Worm (Caenorhabditis elegans) whole organism, young adult: ENCODE results near the gene nuo-1.
A peak's percentile ranks its signal among the peaks of the same experiment; 100 is the strongest.

Experiments used
- B0336.3 ChIP-seq: fragments of 200-800 bp; sonication (Bioruptor generic); IDR thresholded peaks from 2 replicates; pipeline ENCODE4 v1.3.6; 2022; ENCODE audit warnings: missing genetic modification characterization, missing compliant biosample characterization
- C06A6.2 ChIP-seq: fragments of 200-800 bp; sonication (Bioruptor generic); conservative IDR thresholded peaks from 2 replicates; pipeline ENCODE4 v1.3.6; 2022; ENCODE audit warnings: missing genetic modification characterization, missing compliant biosample characterization
- C17E4.6 ChIP-seq: fragments of 200-800 bp; sonication (Bioruptor generic); IDR thresholded peaks from 2 replicates; pipeline ENCODE4 v1.3.6; 2022; ENCODE audit warnings: missing genetic modification reagents, missing genetic modification characterization, missing compliant biosample characterization
- F23B12.7 ChIP-seq: sonication (generic microtip); optimal IDR thresholded peaks from 2 replicates; lab custom pipeline; 2017; ENCODE audit warnings: missing genetic modification characterization, mild to moderate bottlenecking, missing compliant biosample characterization, antibody characterized with exemption, moderate library complexity; ENCODE audit not compliant: insufficient read depth
- F33H1.4 ChIP-seq: fragments of 200-800 bp; sonication (Bioruptor generic); IDR thresholded peaks from 2 replicates; pipeline ENCODE4 v1.3.6; 2022; ENCODE audit warnings: missing genetic modification reagents, missing genetic modification characterization, missing compliant biosample characterization
- F52B5.7 ChIP-seq: sonication (generic microtip); optimal IDR thresholded peaks from 2 replicates; lab custom pipeline; 2016; ENCODE audit warnings: mild to moderate bottlenecking, missing genetic modification characterization, missing compliant biosample characterization
- F57A8.1 ChIP-seq: fragments of 200-800 bp; sonication (Bioruptor generic); optimal IDR thresholded peaks from 2 replicates; lab custom pipeline; 2018; ENCODE audit warnings: mild to moderate bottlenecking, missing genetic modification characterization, moderate library complexity, missing compliant biosample characterization
- T26A5.8 ChIP-seq: sonication (generic microtip); optimal IDR thresholded peaks from 2 replicates; lab custom pipeline; 2016; ENCODE audit warnings: missing genetic modification characterization, missing compliant biosample characterization
- Y53F4B.3 ChIP-seq: fragments of 200-800 bp; sonication (Bioruptor generic); IDR thresholded peaks from 2 replicates; pipeline ENCODE4 v1.3.6; 2022; ENCODE audit warnings: missing genetic modification reagents, missing genetic modification characterization, missing compliant biosample characterization
- Y53G8AR.9 ChIP-seq: fragments of 200-800 bp; sonication (Bioruptor generic); conservative IDR thresholded peaks from 2 replicates; pipeline ENCODE4 v1.3.6; 2022; ENCODE audit warnings: missing genetic modification reagents, missing genetic modification characterization, missing compliant biosample characterization
- Y79H2A.3 ChIP-seq: fragments of 200-800 bp; sonication (Bioruptor generic); conservative IDR thresholded peaks from 2 replicates; pipeline ENCODE4 v1.3.6; 2022; ENCODE audit warnings: missing genetic modification reagents, missing genetic modification characterization, missing compliant biosample characterization
- Y95B8A.8 ChIP-seq: fragments of 200-800 bp; sonication (Bioruptor generic); IDR thresholded peaks from 2 replicates; pipeline ENCODE4 v1.3.6; 2022; ENCODE audit warnings: missing genetic modification reagents, missing genetic modification characterization, missing compliant biosample characterization
- akir-1 ChIP-seq: fragments of 200-800 bp; sonication (Bioruptor generic); optimal IDR thresholded peaks from 2 replicates; lab custom pipeline; 2018; ENCODE audit warnings: mild to moderate bottlenecking, missing genetic modification characterization, moderate library complexity, missing compliant biosample characterization
- ama-1 ChIP-seq, 3 experiments: fragments of 150-350 bp in 1 of 3; sonication (generic microtip) in 2 of 3; optimal IDR thresholded peaks; 2 replicates each; lab custom pipeline; 2014 to 2018; ENCODE audit warnings: missing biosample characterization in 2 of 3, missing genetic modification characterization in 2 of 3, missing genetic modification reagents in 2 of 3
- attf-3 ChIP-seq: fragments of 200-800 bp; sonication (Bioruptor generic); conservative IDR thresholded peaks from 2 replicates; pipeline ENCODE4 v1.3.6; 2022; ENCODE audit warnings: missing genetic modification reagents, missing genetic modification characterization, missing compliant biosample characterization
- attf-5 ChIP-seq: fragments of 200-800 bp; sonication (Bioruptor generic); optimal IDR thresholded peaks from 2 replicates; lab custom pipeline; 2018; ENCODE audit warnings: mild to moderate bottlenecking, missing genetic modification characterization, missing compliant biosample characterization
- ccch-3 ChIP-seq: fragments of 200-800 bp; sonication (Bioruptor generic); optimal IDR thresholded peaks from 2 replicates; lab custom pipeline; 2018; ENCODE audit warnings: mild to moderate bottlenecking, missing genetic modification characterization, missing compliant biosample characterization
- cebp-2 ChIP-seq: fragments of 200-800 bp; sonication (Bioruptor generic); IDR thresholded peaks from 2 replicates; pipeline ENCODE4 v1.3.6; 2022; ENCODE audit warnings: missing genetic modification characterization, missing compliant biosample characterization
- ceh-27 ChIP-seq: fragments of 200-800 bp; sonication (Bioruptor generic); optimal IDR thresholded peaks from 2 replicates; lab custom pipeline; 2018; ENCODE audit warnings: mild to moderate bottlenecking, missing genetic modification characterization, moderate library complexity, missing compliant biosample characterization
- ceh-58 ChIP-seq: fragments of 200-800 bp; sonication (Bioruptor generic); IDR thresholded peaks from 2 replicates; pipeline ENCODE4 v1.3.6; 2022; ENCODE audit warnings: missing genetic modification characterization, missing compliant biosample characterization
- ceh-91 ChIP-seq: fragments of 200-800 bp; sonication (Bioruptor generic); IDR thresholded peaks from 2 replicates; pipeline ENCODE4 v1.3.6; 2022; ENCODE audit warnings: missing genetic modification reagents, missing genetic modification characterization, missing compliant biosample characterization
- die-1 ChIP-seq: sonication (generic microtip); optimal IDR thresholded peaks from 2 replicates; lab custom pipeline; 2016; ENCODE audit warnings: missing genotype, mild to moderate bottlenecking, missing genetic modification characterization, missing compliant biosample characterization
- dpl-1 ChIP-seq: fragments of 150-350 bp; optimal IDR thresholded peaks from 2 replicates; lab custom pipeline; 2014; ENCODE audit warnings: missing biosample characterization, missing genetic modification reagents, missing genetic modification characterization
- egl-18 ChIP-seq: fragments of 200-800 bp; sonication (Bioruptor generic); IDR thresholded peaks from 2 replicates; pipeline ENCODE4 v1.3.6; 2022; ENCODE audit warnings: missing genetic modification reagents, missing genetic modification characterization, missing compliant biosample characterization
- fkh-3 ChIP-seq: sonication (generic microtip); optimal IDR thresholded peaks from 2 replicates; lab custom pipeline; 2016; ENCODE audit warnings: mild to moderate bottlenecking, missing genetic modification characterization, missing compliant biosample characterization
- him-1 ChIP-seq: sonication (generic microtip); optimal IDR thresholded peaks from 2 replicates; lab custom pipeline; 2016; ENCODE audit warnings: missing genotype, missing genetic modification reagents, missing genetic modification characterization, missing compliant biosample characterization
- hlh-12 ChIP-seq: sonication (generic microtip); optimal IDR thresholded peaks from 2 replicates; lab custom pipeline; 2016; ENCODE audit warnings: missing genetic modification characterization, missing compliant biosample characterization
- let-526 ChIP-seq: fragments of 200-800 bp; sonication (Bioruptor generic); IDR thresholded peaks from 2 replicates; pipeline ENCODE4 v1.3.6; 2022; ENCODE audit warnings: missing genetic modification reagents, missing genetic modification characterization, missing compliant biosample characterization
- lin-26 ChIP-seq: fragments of 200-800 bp; sonication (Bioruptor generic); IDR thresholded peaks from 2 replicates; pipeline ENCODE4 v1.3.6; 2022; ENCODE audit warnings: missing genetic modification reagents, missing genetic modification characterization, missing compliant biosample characterization
- lin-35 ChIP-seq, 3 experiments: fragments of 150-350 bp in 2 of 3; sonication (generic microtip) in 1 of 3; optimal IDR thresholded peaks; 2 replicates each; lab custom pipeline; 2014 to 2018; ENCODE audit warnings: missing biosample characterization in 3 of 3, missing genetic modification characterization in 3 of 3, missing genetic modification reagents in 3 of 3
- lin-40 ChIP-seq: sonication (generic microtip); optimal IDR thresholded peaks from 2 replicates; lab custom pipeline; 2016; ENCODE audit warnings: missing genetic modification characterization, mild to moderate bottlenecking, missing compliant biosample characterization, missing genotype, missing genetic modification reagents
- madf-3 ChIP-seq: fragments of 200-800 bp; sonication (Bioruptor generic); IDR thresholded peaks from 2 replicates; pipeline ENCODE4 v1.3.6; 2022; ENCODE audit warnings: missing genetic modification reagents, missing genetic modification characterization, missing compliant biosample characterization
- madf-6 ChIP-seq: fragments of 200-800 bp; sonication (Bioruptor generic); IDR thresholded peaks from 2 replicates; pipeline ENCODE4 v1.3.6; 2022; ENCODE audit warnings: missing genetic modification reagents, missing genetic modification characterization, missing compliant biosample characterization
- madf-8 ChIP-seq: fragments of 200-800 bp; sonication (Bioruptor generic); conservative IDR thresholded peaks from 2 replicates; pipeline ENCODE4 v1.3.6; 2022; ENCODE audit warnings: missing genetic modification reagents, missing genetic modification characterization, missing compliant biosample characterization
- mcd-1 ChIP-seq: fragments of 200-800 bp; sonication (Bioruptor generic); IDR thresholded peaks from 2 replicates; pipeline ENCODE4 v1.3.6; 2022; ENCODE audit warnings: missing genetic modification reagents, missing genetic modification characterization, missing compliant biosample characterization
- mel-28 ChIP-seq: sonication (generic microtip); optimal IDR thresholded peaks from 2 replicates; lab custom pipeline; 2016; ENCODE audit warnings: borderline replicate concordance, mild to moderate bottlenecking, missing genetic modification characterization, missing compliant biosample characterization
- mxl-1 ChIP-seq: sonication (generic microtip); optimal IDR thresholded peaks from 2 replicates; lab custom pipeline; 2016; ENCODE audit warnings: missing genetic modification characterization, missing compliant biosample characterization
- nhr-120 ChIP-seq: fragments of 200-800 bp; sonication (Bioruptor generic); IDR thresholded peaks from 2 replicates; pipeline ENCODE4 v1.3.6; 2022; ENCODE audit warnings: missing genetic modification characterization, missing compliant biosample characterization
- nhr-27 ChIP-seq: fragments of 200-800 bp; sonication (Bioruptor generic); optimal IDR thresholded peaks from 2 replicates; lab custom pipeline; 2018; ENCODE audit warnings: mild to moderate bottlenecking, missing genetic modification characterization, moderate library complexity, missing compliant biosample characterization
- nhr-80 ChIP-seq: sonication (generic microtip); optimal IDR thresholded peaks from 2 replicates; lab custom pipeline; 2016; ENCODE audit warnings: missing genetic modification characterization, missing compliant biosample characterization
- rcor-1 ChIP-seq: fragments of 200-800 bp; sonication (Bioruptor generic); IDR thresholded peaks from 2 replicates; pipeline ENCODE4 v1.3.6; 2022; ENCODE audit warnings: missing genetic modification reagents, missing genetic modification characterization, missing compliant biosample characterization
- repo-1 ChIP-seq: sonication (generic microtip); optimal IDR thresholded peaks from 2 replicates; lab custom pipeline; 2017; ENCODE audit warnings: mild to moderate bottlenecking, missing genetic modification characterization, missing compliant biosample characterization
- snpc-3.4 ChIP-seq: sonication (generic microtip); optimal IDR thresholded peaks from 2 replicates; lab custom pipeline; 2017; ENCODE audit warnings: missing genetic modification characterization, mild to moderate bottlenecking, missing compliant biosample characterization, antibody characterized with exemption, moderate library complexity, missing genotype, missing genetic modification reagents
- tbp1 ChIP-seq: fragments of 200-800 bp; sonication (Bioruptor generic); optimal IDR thresholded peaks from 2 replicates; lab custom pipeline; 2018; ENCODE audit warnings: mild to moderate bottlenecking, missing genetic modification characterization, missing compliant biosample characterization
- tbx-9 ChIP-seq: sonication (generic microtip); optimal IDR thresholded peaks from 2 replicates; lab custom pipeline; 2016; ENCODE audit warnings: borderline replicate concordance, missing genetic modification characterization, inconsistent platforms, missing compliant biosample characterization
- unc-62 ChIP-seq: fragments of 150-350 bp; optimal IDR thresholded peaks from 2 replicates; lab custom pipeline; 2014; ENCODE audit warnings: missing biosample characterization, missing genetic modification reagents, missing genetic modification characterization
- zfh-2 ChIP-seq: fragments of 200-800 bp; sonication (Bioruptor generic); conservative IDR thresholded peaks from 2 replicates; pipeline ENCODE4 v1.3.6; 2022; ENCODE audit warnings: missing genetic modification reagents, missing genetic modification characterization, missing compliant biosample characterization
- ztf-22 ChIP-seq: fragments of 200-800 bp; sonication (Bioruptor generic); optimal IDR thresholded peaks from 2 replicates; lab custom pipeline; 2018; ENCODE audit warnings: mild to moderate bottlenecking, missing genetic modification characterization, moderate library complexity, missing compliant biosample characterization
- ztf-26 ChIP-seq: sonication (generic microtip); optimal IDR thresholded peaks from 2 replicates; lab custom pipeline; 2017; ENCODE audit warnings: missing genetic modification characterization, missing compliant biosample characterization
- ztf-3 ChIP-seq: fragments of 200-800 bp; sonication (Bioruptor generic); optimal IDR thresholded peaks from 2 replicates; lab custom pipeline; 2018; ENCODE audit warnings: mild to moderate bottlenecking, missing genetic modification characterization, missing compliant biosample characterization

nuo-1 gene

DNA sequence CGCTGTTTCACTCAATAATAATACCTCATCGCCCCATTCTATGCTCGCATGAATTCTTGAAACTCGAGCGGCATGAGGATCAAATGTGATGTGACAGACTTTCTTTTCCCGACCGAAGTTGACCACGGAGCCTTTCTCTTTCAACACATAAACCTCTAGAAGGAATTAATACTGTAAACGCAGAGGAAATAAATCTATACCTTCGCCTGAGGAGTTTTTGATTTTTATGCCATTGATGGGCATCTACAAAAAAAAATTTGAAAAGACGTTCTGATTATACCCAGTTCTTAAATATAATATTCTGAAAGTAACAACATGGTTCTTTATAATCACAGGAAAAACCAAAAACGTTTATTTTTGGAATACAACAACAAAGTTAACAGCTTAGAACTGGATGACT lies 1.4 kb upstream of the nuo-1 start, which contains the start of gene nbs-1 (continued):
- TF ChIP-seq C06A6.2 (no peak), dpl-1 (GFP tag; lab: Kevin White, UChicago) (no peak), nhr-80 (tag; lab: Kevin White, UChicago) (no peak), repo-1 (tag; lab: Kevin White, UChicago) (no peak), fkh-3 (tag; lab: Kevin White, UChicago) (peak; percentile 16), madf-3 (GFP tag; lab: Robert Waterston, UW) (peak; percentile 49; the same call in 1 of the 2 replicates), ztf-3 (GFP tag; lab: Kevin White, UChicago) (no peak), mxl-1 (no peak), F57A8.1 (GFP tag; lab: Kevin White, UChicago) (peak; percentile 21), ceh-27 (GFP tag; lab: Kevin White, UChicago) (no peak), snpc-3.4 (tag; lab: Kevin White, UChicago) (peak; percentile 27), ama-1 (optimal IDR thresholded peaks at IDR 0.05; lab: Kevin White, UChicago) (no peak), ama-1 (GFP tag; optimal IDR thresholded peaks at IDR 0.05; lab: Kevin White, UChicago) (peak; percentile 7 to 60), die-1 (no peak), Y53F4B.3 (GFP tag; lab: Robert Waterston, UW) (no peak), unc-62 (GFP tag; lab: Kevin White, UChicago) (no peak), attf-3 (no peak), F23B12.7 (tag; lab: Kevin White, UChicago) (no peak), ceh-58 (no peak), lin-26 (GFP tag; lab: Robert Waterston, UW) (0 out of 2 replicates have a peak, but pooled peaks have one; percentile 57), mel-28 (tag; lab: Kevin White, UChicago) (no peak), mcd-1 (no peak), cebp-2 (GFP tag; lab: Robert Waterston, UW) (no peak), B0336.3 (GFP tag; lab: Robert Waterston, UW) (peak; percentile 80), attf-5 (no peak), hlh-12 (tag; lab: Kevin White, UChicago) (no peak), lin-35 (GFP tag; optimal IDR thresholded peaks at IDR 0.05; lab: Kevin White, UChicago) (no peak), T26A5.8 (tag; lab: Kevin White, UChicago) (peak; percentile 8), ccch-3 (no peak), egl-18 (no peak), C17E4.6 (GFP tag; lab: Robert Waterston, UW) (0 out of 2 replicates have a peak, but pooled peaks have one; percentile 34), lin-40 (tag; lab: Kevin White, UChicago) (no peak), madf-8 (GFP tag; lab: Robert Waterston, UW) (no peak), madf-6 (GFP tag; lab: Robert Waterston, UW) (peak; percentile 59), F33H1.4 (GFP tag; lab: Robert Waterston, UW) (peak; percentile 45), ceh-91 (no peak), akir-1 (GFP tag; lab: Kevin White, UChicago) (no peak), tbp1 (GFP tag; lab: Kevin White, UChicago) (no peak), him-1 (tag; lab: Kevin White, UChicago) (peak; percentile 13), F52B5.7 (tag; lab: Kevin White, UChicago) (no peak), ztf-26 (no peak), rcor-1 (GFP tag; lab: Robert Waterston, UW) (peak; percentile 60), zfh-2 (no peak), Y79H2A.3 (GFP tag; lab: Robert Waterston, UW) (no peak), Y95B8A.8 (no peak), let-526 (no peak), tbx-9 (tag; lab: Kevin White, UChicago) (no peak), nhr-27 (tag; lab: Kevin White, UChicago) (no peak), nhr-120 (GFP tag; lab: Robert Waterston, UW) (no peak), Y53G8AR.9 (GFP tag; lab: Robert Waterston, UW) (peak; percentile 65; the same call in 1 of the 2 replicates), ztf-22 (GFP tag; lab: Kevin White, UChicago) (no peak)
